Worm (Caenorhabditis elegans): ENCODE data around the gene T13F3.6.

T13F3.6 gene

ce11 chrV:16275347-16275746 is 4.3 kb upstream of the T13F3.6 start, which contains the start of gene pacl-1:
Gene pacl-1, minus strand, starts transcription at chrV:16275447.
- TF ChIP-seq lsy-2 (tag; optimal IDR thresholded peaks at IDR 0.05) (no peak), spr-1 (tag; optimal IDR thresholded peaks at IDR 0.05) (no peak), zip-2 (tag; optimal IDR thresholded peaks at IDR 0.05) (no peak)

ce11 chrV:16269556-16269955 is 1.5 kb downstream of the T13F3.6 start, which contains the start of the genes fbxa-2 and T13F3.8:
Gene fbxa-2, minus strand, starts transcription at chrV:16269656.
Gene T13F3.8, plus strand, starts transcription at chrV:16269800.
- TF ChIP-seq lin-1 (GFP tag; IDR thresholded peaks at IDR 0.05) (no peak), nhr-28 (tag; optimal IDR thresholded peaks at IDR 0.05) (peak; percentile 39), Y5F2A.4 (GFP tag; optimal IDR thresholded peaks at IDR 0.05) (no peak), zfp-3 (GFP tag; conservative IDR thresholded peaks at IDR 0.05) (0 out of 2 replicates have a peak, but pooled peaks have one; percentile 15), aly-2 (tag; optimal IDR thresholded peaks at IDR 0.05) (no peak), ceh-82 (tag; optimal IDR thresholded peaks at IDR 0.05) (no peak), pqm-1 (tag; optimal IDR thresholded peaks at IDR 0.05) (no peak)

- TF ChIP-seq dve-1 (tag; optimal IDR thresholded peaks at IDR 0.05; ENCODE audit: insufficient read depth): no peak
- TF ChIP-seq ceh-62 (tag; optimal IDR thresholded peaks at IDR 0.05): no peak
- no peak for TF ChIP-seq spr-3 (GFP tag; optimal IDR thresholded peaks at IDR 0.05)
- no peak for TF ChIP-seq ctbp-1 (GFP tag; IDR thresholded peaks at IDR 0.05)
- TF ChIP-seq ces-1 (GFP tag; optimal IDR thresholded peaks at IDR 0.05): no peak
- TF ChIP-seq snpc-4 (tag; optimal IDR thresholded peaks at IDR 0.05): no peak
Measured at ce11 chrV:16266514-16266913, 4.5 kb downstream of the T13F3.6 start, which contains the start of gene T13F3.4. Gene T13F3.4, minus strand, starts transcription at chrV:16266614.

ce11 chrV:16259684-16260083 is 11.3 kb downstream of the T13F3.6 start, which contains the start of gene nhr-127:
Gene nhr-127, plus strand, starts transcription at chrV:16259984.
- TF ChIP-seq nhr-76 (tag; optimal IDR thresholded peaks at IDR 0.05) (no peak), R02D3.7 (tag; optimal IDR thresholded peaks at IDR 0.05) (no peak), jun-1 (tag; optimal IDR thresholded peaks at IDR 0.05) (no peak), gei-8 (GFP tag; optimal IDR thresholded peaks at IDR 0.05) (no peak), snpc-1.2 (GFP tag; IDR thresholded peaks at IDR 0.05) (no peak), lin-1 (GFP tag; IDR thresholded peaks at IDR 0.05) (no peak), nhr-11 (tag; optimal IDR thresholded peaks at IDR 0.05) (no peak), ztf-11 (tag; optimal IDR thresholded peaks at IDR 0.05) (no peak), hif-1 (tag; optimal IDR thresholded peaks at IDR 0.05) (no peak), mdt-29 (GFP tag; IDR thresholded peaks at IDR 0.05) (no peak), daf-8 (GFP tag; IDR thresholded peaks at IDR 0.05) (no peak), lin-38 (GFP tag; IDR thresholded peaks at IDR 0.05) (no peak)

- no peak for TF ChIP-seq arid-1 (GFP tag; conservative IDR thresholded peaks at IDR 0.05)
- TF ChIP-seq Y5F2A.4 (GFP tag; optimal IDR thresholded peaks at IDR 0.05): no peak
- TF ChIP-seq unc-62 (GFP tag; optimal IDR thresholded peaks at IDR 0.05 in 1 of 2): peak in 1 of 2 experiments; percentile 33
- no peak for TF ChIP-seq unc-62 (tag; optimal IDR thresholded peaks at IDR 0.05)
- TF ChIP-seq zip-2 (tag; optimal IDR thresholded peaks at IDR 0.05): no peak
- no peak for TF ChIP-seq zip-11 (GFP tag; IDR thresholded peaks at IDR 0.05)
- no peak for TF ChIP-seq nhr-77 (tag; optimal IDR thresholded peaks at IDR 0.05)
- no peak for TF ChIP-seq set-16 (GFP tag; IDR thresholded peaks at IDR 0.05)
Measured at ce11 chrV:16258142-16258541, 12.9 kb downstream of the T13F3.6 start, which contains the start of gene nhr-218. Gene nhr-218, plus strand, starts transcription at chrV:16258442.

ce11 chrV:16256395-16256794 is 14.6 kb downstream of the T13F3.6 start, which contains the start of gene bgnt-1.3:
Gene bgnt-1.3, minus strand, starts transcription at chrV:16256495.
- TF ChIP-seq mep-1 (tag; optimal IDR thresholded peaks at IDR 0.05): no peak
- TF ChIP-seq lsy-2 (tag; optimal IDR thresholded peaks at IDR 0.05): no peak
- TF ChIP-seq attf-4 (tag; optimal IDR thresholded peaks at IDR 0.05): no peak
- TF ChIP-seq T20F7.1 (GFP tag; optimal IDR thresholded peaks at IDR 0.05): no peak
- TF ChIP-seq F44E2.7 (GFP tag; IDR thresholded peaks at IDR 0.05): no peak
- TF ChIP-seq unc-130 (GFP tag; optimal IDR thresholded peaks at IDR 0.05): no peak
- TF ChIP-seq daf-12 (tag; optimal IDR thresholded peaks at IDR 0.05): no peak
- no peak for TF ChIP-seq nhr-25 (tag; optimal IDR thresholded peaks at IDR 0.05; ENCODE audit: borderline replicate concordance, insufficient read depth)
- no peak for TF ChIP-seq zip-11 (GFP tag; IDR thresholded peaks at IDR 0.05)
- TF ChIP-seq D1046.2 (GFP tag; IDR thresholded peaks at IDR 0.05): no peak
- no peak for TF ChIP-seq nhr-42 (GFP tag; IDR thresholded peaks at IDR 0.05)
- no peak for TF ChIP-seq ces-1 (GFP tag; optimal IDR thresholded peaks at IDR 0.05)
- TF ChIP-seq tag-97 (GFP tag; IDR thresholded peaks at IDR 0.05): no peak
- no peak for TF ChIP-seq gei-8 (GFP tag; optimal IDR thresholded peaks at IDR 0.05)
- no peak for TF ChIP-seq egl-43 (GFP tag; IDR thresholded peaks at IDR 0.05)
